Worm (Caenorhabditis elegans) whole organism, L1 larva: ENCODE measurements around the gene C46F9.6.

ENCODE experiments used
- C04F5.9 ChIP-seq: sonication (generic microtip); optimal IDR thresholded peaks from 2 replicates; lab custom pipeline; 2016; ENCODE audit warnings: missing genetic modification characterization, missing compliant biosample characterization
- F16B12.6 ChIP-seq: fragments of 150-350 bp; optimal IDR thresholded peaks from 2 replicates; lab custom pipeline; 2014; ENCODE audit warnings: missing biosample characterization, missing genetic modification characterization
- aha-1 ChIP-seq: fragments of 150-350 bp; optimal IDR thresholded peaks from 2 replicates; lab custom pipeline; 2014; ENCODE audit warnings: missing biosample characterization, missing genetic modification characterization
- aly-2 ChIP-seq: fragments of 150-350 bp; optimal IDR thresholded peaks from 2 replicates; lab custom pipeline; 2014; ENCODE audit warnings: missing biosample characterization, missing genetic modification characterization
- blmp-1 ChIP-seq: fragments of 150-350 bp; optimal IDR thresholded peaks from 2 replicates; lab custom pipeline; 2014; ENCODE audit warnings: missing biosample characterization, missing genetic modification characterization
- ceh-8 ChIP-seq: fragments of 200-800 bp; sonication (Bioruptor generic); optimal IDR thresholded peaks from 2 replicates; lab custom pipeline; 2018; ENCODE audit warnings: mild to moderate bottlenecking, missing genetic modification characterization, moderate library complexity, missing compliant biosample characterization
- ceh-90 ChIP-seq: sonication (generic microtip); optimal IDR thresholded peaks from 2 replicates; lab custom pipeline; 2016; ENCODE audit warnings: missing genetic modification characterization, missing compliant biosample characterization
- dsc-1 ChIP-seq: sonication (generic microtip); optimal IDR thresholded peaks from 2 replicates; lab custom pipeline; 2016; ENCODE audit warnings: mild to moderate bottlenecking, missing genetic modification characterization, missing compliant biosample characterization
- efl-1 ChIP-seq, 4 experiments: fragments of 150-350 bp; optimal IDR thresholded peaks in 3 of 4; peaks in 1 of 4; 1 replicate in 1 of 4; 2 replicates in 3 of 4; lab custom pipeline; 2014; ENCODE audit warnings: missing biosample characterization in 2 of 4, missing genetic modification characterization in 2 of 4, missing genetic modification reagents in 2 of 4
- egl-27 ChIP-seq, 2 experiments: fragments of 150-350 bp in 1 of 2; sonication (generic microtip); optimal IDR thresholded peaks; 3 replicates each; lab custom pipeline; 2017 to 2018; ENCODE audit warnings: missing biosample characterization in 2 of 2, missing genetic modification characterization in 2 of 2, missing genetic modification reagents in 2 of 2
- elt-2 ChIP-seq: sonication (generic microtip); optimal IDR thresholded peaks from 2 replicates; lab custom pipeline; 2016; ENCODE audit warnings: missing genetic modification characterization, mild to moderate bottlenecking, inconsistent platforms, missing compliant biosample characterization, missing genetic modification reagents
- fkh-4 ChIP-seq: sonication (generic microtip); optimal IDR thresholded peaks from 2 replicates; lab custom pipeline; 2016; ENCODE audit warnings: missing compliant biosample characterization, missing genetic modification characterization, borderline replicate concordance
- hlh-17 ChIP-seq: fragments of 200-800 bp; sonication (Bioruptor generic); optimal IDR thresholded peaks from 2 replicates; lab custom pipeline; 2018; ENCODE audit warnings: missing genetic modification characterization, mild to moderate bottlenecking, missing compliant biosample characterization, moderate library complexity, borderline replicate concordance
- jun-1 ChIP-seq: fragments of 150-350 bp; optimal IDR thresholded peaks from 2 replicates; lab custom pipeline; 2014; ENCODE audit warnings: missing biosample characterization, missing genetic modification reagents, missing genetic modification characterization
- lin-14 ChIP-seq: fragments of 200-800 bp; sonication (Bioruptor generic); optimal IDR thresholded peaks from 2 replicates; lab custom pipeline; 2018; ENCODE audit warnings: mild to moderate bottlenecking, missing genetic modification characterization, moderate library complexity, missing compliant biosample characterization
- lin-15B ChIP-seq: fragments of 150-350 bp; sonication (generic microtip); optimal IDR thresholded peaks from 3 replicates; lab custom pipeline; 2014; ENCODE audit warnings: missing biosample characterization, missing genetic modification characterization
- lin-39 ChIP-seq: fragments of 150-350 bp; optimal IDR thresholded peaks from 2 replicates; lab custom pipeline; 2014; ENCODE audit warnings: missing biosample characterization, missing genetic modification reagents, missing genetic modification characterization
- mdl-1 ChIP-seq, 2 experiments: fragments of 150-350 bp; optimal IDR thresholded peaks; 2 replicates each; lab custom pipeline; 2014 to 2017; ENCODE audit warnings: missing biosample characterization in 2 of 2, missing genetic modification characterization in 2 of 2, inconsistent platforms in 1 of 2
- mef-2 ChIP-seq: fragments of 150-350 bp; optimal IDR thresholded peaks from 2 replicates; lab custom pipeline; 2014; ENCODE audit warnings: missing biosample characterization, missing genetic modification characterization
- mep-1 ChIP-seq: fragments of 150-350 bp; optimal IDR thresholded peaks from 2 replicates; lab custom pipeline; 2014; ENCODE audit warnings: missing biosample characterization, missing genetic modification characterization
- nhr-11 ChIP-seq: fragments of 150-350 bp; optimal IDR thresholded peaks from 2 replicates; lab custom pipeline; 2014; ENCODE audit warnings: missing biosample characterization, missing genetic modification characterization
- nhr-12 ChIP-seq: sonication (generic microtip); optimal IDR thresholded peaks from 2 replicates; lab custom pipeline; 2017; ENCODE audit warnings: missing biosample characterization, missing genetic modification characterization
- nhr-28 ChIP-seq: fragments of 150-350 bp; optimal IDR thresholded peaks from 2 replicates; lab custom pipeline; 2014; ENCODE audit warnings: missing biosample characterization, missing genetic modification characterization
- nhr-47 ChIP-seq: sonication (generic microtip); optimal IDR thresholded peaks from 2 replicates; lab custom pipeline; 2016; ENCODE audit warnings: mild to moderate bottlenecking, missing genetic modification characterization, moderate library complexity, missing compliant biosample characterization
- nhr-84 ChIP-seq: sonication (generic microtip); optimal IDR thresholded peaks from 2 replicates; lab custom pipeline; 2017; ENCODE audit warnings: missing biosample characterization, missing genetic modification characterization
- nhr-90 ChIP-seq: sonication (generic microtip); optimal IDR thresholded peaks from 2 replicates; lab custom pipeline; 2016; ENCODE audit warnings: mild to moderate bottlenecking, missing genetic modification characterization, missing compliant biosample characterization; ENCODE audit not compliant: poor library complexity
- rnt-1 ChIP-seq: sonication (generic microtip); optimal IDR thresholded peaks from 2 replicates; lab custom pipeline; 2016; ENCODE audit warnings: mild to moderate bottlenecking, missing genetic modification characterization, moderate library complexity, missing compliant biosample characterization
- snu-23 ChIP-seq: sonication (generic microtip); optimal IDR thresholded peaks from 2 replicates; lab custom pipeline; 2016; ENCODE audit warnings: missing genetic modification characterization, missing compliant biosample characterization
- sox-4 ChIP-seq: sonication (generic microtip); optimal IDR thresholded peaks from 2 replicates; lab custom pipeline; 2016; ENCODE audit warnings: missing genetic modification characterization, missing compliant biosample characterization
- unc-30 ChIP-seq: sonication (generic microtip); optimal IDR thresholded peaks from 2 replicates; lab custom pipeline; 2017; ENCODE audit warnings: missing biosample characterization, missing genetic modification characterization
- unc-62 ChIP-seq: fragments of 150-350 bp; optimal IDR thresholded peaks from 2 replicates; lab custom pipeline; 2014; ENCODE audit warnings: missing biosample characterization, missing genetic modification reagents, missing genetic modification characterization
- unc-98 ChIP-seq: fragments of 200-800 bp; sonication (Bioruptor generic); IDR thresholded peaks from 2 replicates; pipeline ENCODE4 v1.3.6; 2022; ENCODE audit warnings: missing genetic modification characterization, missing compliant biosample characterization
- vab-15 ChIP-seq: sonication (generic microtip); optimal IDR thresholded peaks from 2 replicates; lab custom pipeline; 2017; ENCODE audit warnings: missing genotype, mild to moderate bottlenecking, missing genetic modification characterization, missing compliant biosample characterization
- zag-1 ChIP-seq: fragments of 150-350 bp; optimal IDR thresholded peaks from 2 replicates; lab custom pipeline; 2014; ENCODE audit warnings: missing biosample characterization, missing genetic modification characterization
- zip-4 ChIP-seq: fragments of 200-800 bp; sonication (Bioruptor generic); optimal IDR thresholded peaks from 2 replicates; lab custom pipeline; 2018; ENCODE audit warnings: mild to moderate bottlenecking, missing genetic modification characterization, moderate library complexity, missing compliant biosample characterization

The C46F9.6 gene

DNA sequence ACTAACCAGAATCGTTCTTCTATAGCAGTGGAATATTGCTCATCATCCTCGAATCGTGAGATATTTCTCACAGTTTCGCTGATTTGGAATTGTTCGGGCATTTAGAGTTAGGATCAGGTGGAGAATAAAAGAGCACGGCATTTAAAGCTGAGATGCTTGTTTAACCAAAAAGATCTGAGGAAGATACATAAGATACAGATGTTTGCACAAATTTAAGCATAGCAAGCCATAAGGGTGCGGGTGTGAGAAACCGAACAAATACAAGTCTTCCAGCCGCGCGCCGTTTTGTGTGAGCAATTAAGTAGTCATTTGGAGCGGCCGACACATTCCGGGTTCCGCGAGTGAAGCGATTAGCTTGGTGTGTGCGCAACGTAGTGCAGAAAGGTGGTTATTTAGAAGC, 11.7 kb upstream of the C46F9.6 start, which contains the start of gene math-7:
TSS of gene math-7 (minus strand) at position 101 of the 400 bp plus-strand sequence.
- TF ChIP-seq ceh-90 (tag; lab: Kevin White, UChicago) = no peak
- TF ChIP-seq nhr-84 (tag; lab: Kevin White, UChicago) = no peak
- no peak for TF ChIP-seq nhr-90 (tag; lab: Kevin White, UChicago)
- TF ChIP-seq C04F5.9 (tag; lab: Kevin White, UChicago) = no peak
- TF ChIP-seq mef-2 (tag; lab: Kevin White, UChicago) = no peak
- TF ChIP-seq nhr-47 (tag; lab: Kevin White, UChicago) = no peak
- TF ChIP-seq egl-27 (tag; optimal IDR thresholded peaks at IDR 0.05; lab: Kevin White, UChicago) = no peak
- TF ChIP-seq nhr-11 (tag; lab: Kevin White, UChicago) = no peak
- TF ChIP-seq zag-1 (tag; lab: Kevin White, UChicago) = no peak
- TF ChIP-seq nhr-12 = no peak
- no peak for TF ChIP-seq snu-23
- no peak for TF ChIP-seq elt-2 (tag; lab: Kevin White, UChicago)
- TF ChIP-seq efl-1 (optimal IDR thresholded peaks at IDR 0.05; lab: Kevin White, UChicago) = no peak
- TF ChIP-seq efl-1 (GFP tag; optimal IDR thresholded peaks at IDR 0.05 in 1 of 2; lab: Kevin White, UChicago) = no peak
- TF ChIP-seq dsc-1 (tag; lab: Kevin White, UChicago) = no peak
- no peak for TF ChIP-seq ceh-8 (GFP tag; lab: Kevin White, UChicago)

DNA sequence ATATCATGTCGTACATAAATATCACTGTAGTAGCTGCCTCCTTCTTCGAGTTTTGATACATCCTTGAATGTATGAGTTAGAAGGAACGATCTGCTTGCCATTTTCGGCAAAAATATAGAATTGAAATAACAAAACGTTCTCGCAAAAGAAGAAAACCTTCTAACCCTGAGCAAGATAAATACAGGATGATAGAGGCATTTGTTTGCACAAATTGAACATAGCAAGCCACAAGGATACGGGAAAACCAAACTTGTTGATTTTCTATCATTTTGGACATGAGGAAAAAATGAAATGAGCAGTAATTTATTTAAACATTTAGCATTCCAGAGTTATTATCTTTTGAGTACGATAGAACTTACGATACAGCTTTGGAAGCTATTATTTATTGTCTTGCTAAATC, 9.0 kb upstream of the C46F9.6 start, which contains the start of gene math-8:
TSS of gene math-8 (minus strand) at position 101 of the 400 bp plus-strand sequence.
- TF ChIP-seq fkh-4 (tag; lab: Kevin White, UChicago) = no peak
- no peak for TF ChIP-seq jun-1 (tag; lab: Kevin White, UChicago)
- TF ChIP-seq mep-1 (tag; lab: Kevin White, UChicago) = no peak
- TF ChIP-seq aha-1 (tag; lab: Kevin White, UChicago) = no peak
- no peak for TF ChIP-seq sox-4 (tag; lab: Kevin White, UChicago)
- no peak for TF ChIP-seq F16B12.6
- TF ChIP-seq lin-14 (GFP tag; lab: Kevin White, UChicago) = no peak
- no peak for TF ChIP-seq zip-4 (GFP tag; lab: Kevin White, UChicago)
- TF ChIP-seq vab-15 (tag; lab: Kevin White, UChicago) = no peak
- TF ChIP-seq nhr-47 (tag; lab: Kevin White, UChicago) = no peak
- TF ChIP-seq C04F5.9 (tag; lab: Kevin White, UChicago) = no peak
- no peak for TF ChIP-seq nhr-28 (tag; lab: Kevin White, UChicago)
- TF ChIP-seq nhr-12 = no peak
- no peak for TF ChIP-seq lin-15B (tag; lab: Kevin White, UChicago)
- no peak for TF ChIP-seq blmp-1 (tag; lab: Kevin White, UChicago)
- no peak for TF ChIP-seq unc-62 (GFP tag; lab: Kevin White, UChicago)
- TF ChIP-seq rnt-1 (tag; lab: Kevin White, UChicago) = no peak

ce11 chrII:1890682-1891081, 7.4 kb upstream of the C46F9.6 start, which contains the start of gene math-9:
Gene math-9, minus strand, starts transcription at chrII:1890782.
- TF ChIP-seq hlh-17 (no peak), efl-1 (optimal IDR thresholded peaks at IDR 0.05; lab: Kevin White, UChicago) (no peak), efl-1 (GFP tag; optimal IDR thresholded peaks at IDR 0.05 in 1 of 2; lab: Kevin White, UChicago) (peak in 1 of 2 experiments; percentile 45), unc-98 (GFP tag; lab: Robert Waterston, UW) (no peak)
- TF ChIP-seq, all 84 proteins: peak for 1

DNA sequence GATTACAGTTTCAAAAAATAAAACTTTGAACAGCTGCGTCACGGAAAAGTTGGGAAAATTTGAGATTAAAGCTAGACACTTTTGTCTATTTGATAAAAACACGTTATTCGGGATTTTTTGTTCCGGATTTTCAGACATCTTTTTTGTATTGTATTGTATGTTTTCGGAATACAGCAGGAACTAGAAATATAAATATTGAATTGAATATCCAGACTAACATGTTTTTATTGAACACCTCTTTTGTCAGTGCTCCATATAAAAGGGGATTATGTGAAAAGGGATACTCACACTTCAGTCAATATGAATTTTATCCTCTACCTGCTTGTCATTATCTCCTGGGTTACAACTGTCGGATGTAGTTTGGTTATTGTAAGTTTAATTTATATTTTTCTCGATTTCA, 4.1 kb upstream of the C46F9.6 start, which contains the start of gene C16C4.1:
TSS of gene C16C4.1 (plus strand) at position 301 of the 400 bp plus-strand sequence.
- TF ChIP-seq mdl-1 (tag; optimal IDR thresholded peaks at IDR 0.05; lab: Kevin White, UChicago) (no peak), elt-2 (tag; lab: Kevin White, UChicago) (no peak), dsc-1 (tag; lab: Kevin White, UChicago) (no peak), aly-2 (tag; lab: Kevin White, UChicago) (no peak), unc-30 (no peak), snu-23 (no peak), lin-39 (tag; lab: Kevin White, UChicago) (no peak), jun-1 (tag; lab: Kevin White, UChicago) (no peak), zip-4 (GFP tag; lab: Kevin White, UChicago) (no peak)
